Worm (Caenorhabditis elegans): Measurements from ENCODE around the gene ulp-1.

The ulp-1 gene

ce11 chrIII:5172470-5172869 is 2.9 kb upstream of the ulp-1 start, which contains the start of gene K10D2.5 (continued):
- TF ChIP-seq peb-1 (tag; optimal IDR thresholded peaks at IDR 0.05) (no peak), sma-3 (GFP tag; optimal IDR thresholded peaks at IDR 0.05) (peak; percentile 95), nhr-237 (tag; optimal IDR thresholded peaks at IDR 0.05) (no peak), ceh-16 (tag; optimal IDR thresholded peaks at IDR 0.05) (peak; percentile 33), nhr-129 (tag; optimal IDR thresholded peaks at IDR 0.05) (peak; percentile 89), unc-62 (GFP tag; optimal IDR thresholded peaks at IDR 0.05) (no peak), ztf-11 (tag; optimal IDR thresholded peaks at IDR 0.05) (no peak), mbf-1 (tag; optimal IDR thresholded peaks at IDR 0.05) (no peak)

ce11 chrIII:5171945-5172344 is 2.3 kb upstream of the ulp-1 start, which contains the start of gene prp-19:
prp-19 (minus strand) TSS chrIII:5172045.
- no peak for TF ChIP-seq alr-1 (tag; optimal IDR thresholded peaks at IDR 0.05)
- TF ChIP-seq nhr-10 (tag; optimal IDR thresholded peaks at IDR 0.05), result no peak
- no peak for TF ChIP-seq mbf-1 (tag; optimal IDR thresholded peaks at IDR 0.05)
- no peak for TF ChIP-seq nhr-129 (tag; optimal IDR thresholded peaks at IDR 0.05)
- TF ChIP-seq ztf-11 (tag; optimal IDR thresholded peaks at IDR 0.05), result no peak
- TF ChIP-seq lin-13 (GFP tag; optimal IDR thresholded peaks at IDR 0.05), result no peak
- TF ChIP-seq zag-1 (tag; optimal IDR thresholded peaks at IDR 0.05), result no peak
- TF ChIP-seq crh-2 (tag; optimal IDR thresholded peaks at IDR 0.05), result no peak
- no peak for TF ChIP-seq elt-3 (tag; optimal IDR thresholded peaks at IDR 0.05)
- no peak for TF ChIP-seq ztf-4 (tag; optimal IDR thresholded peaks at IDR 0.05)
- TF ChIP-seq unc-39 (tag; optimal IDR thresholded peaks at IDR 0.05), result no peak
- no peak for TF ChIP-seq nhr-11 (tag; optimal IDR thresholded peaks at IDR 0.05)
- TF ChIP-seq gmeb-1 (tag; optimal IDR thresholded peaks at IDR 0.05), result no peak
- TF ChIP-seq ceh-82 (tag; optimal IDR thresholded peaks at IDR 0.05), result no peak
- TF ChIP-seq unc-55 (GFP tag; optimal IDR thresholded peaks at IDR 0.05), result no peak
- TF ChIP-seq blmp-1 (tag; optimal IDR thresholded peaks at IDR 0.05; ENCODE audit: insufficient read depth), result no peak
- no peak for TF ChIP-seq nhr-25 (tag; optimal IDR thresholded peaks at IDR 0.05)
- TF ChIP-seq mab-5 (tag; optimal IDR thresholded peaks at IDR 0.05), result no peak
- TF ChIP-seq Y55F3AM.14 (GFP tag; optimal IDR thresholded peaks at IDR 0.05), result no peak

- peak; percentile 57 for TF ChIP-seq sma-9 (GFP tag; optimal IDR thresholded peaks at IDR 0.05)
- TF ChIP-seq sma-9 (tag; optimal IDR thresholded peaks at IDR 0.05), result no peak
- peak; percentile 42 for TF ChIP-seq blmp-1 (tag; optimal IDR thresholded peaks at IDR 0.05; ENCODE audit: insufficient read depth)
- TF ChIP-seq nhr-237 (tag; optimal IDR thresholded peaks at IDR 0.05), result no peak
- TF ChIP-seq nhr-129 (tag; optimal IDR thresholded peaks at IDR 0.05), result peak; percentile 65
- peak; percentile 51 for TF ChIP-seq nhr-25 (tag; optimal IDR thresholded peaks at IDR 0.05)
- TF ChIP-seq F13H6.1 (tag; optimal IDR thresholded peaks at IDR 0.05), result no peak
These were observed 3.9 kb downstream of the ulp-1 start for ce11 chrIII:5165745-5166144.

ce11 chrIII:5165211-5165610 is 4.4 kb downstream of the ulp-1 start, which contains the start of gene T10F2.2:
T10F2.2 (minus strand) TSS chrIII:5165311.
- TF ChIP-seq elt-1 (tag; optimal IDR thresholded peaks at IDR 0.05) (no peak), unc-55 (GFP tag; optimal IDR thresholded peaks at IDR 0.05) (no peak)

ce11 chrIII:5162820-5163631 is 6.6 kb downstream of the ulp-1 start, which contains the start of gene gars-1:
gars-1 (minus strand) TSS chrIII:5163627.
- peak; percentile 74 for TF ChIP-seq unc-55 (GFP tag; optimal IDR thresholded peaks at IDR 0.05)
- TF ChIP-seq ama-1 (optimal IDR thresholded peaks at IDR 0.05), result peak; percentile 57
- peak; percentile 59 for TF ChIP-seq C34F6.9 (tag; optimal IDR thresholded peaks at IDR 0.05)
- no peak for TF ChIP-seq nhr-6 (tag; optimal IDR thresholded peaks at IDR 0.05)
- no peak for TF ChIP-seq mdl-1 (tag; optimal IDR thresholded peaks at IDR 0.05)
- peak; percentile 15 for TF ChIP-seq nhr-25 (tag; optimal IDR thresholded peaks at IDR 0.05)
- peak; percentile 30 for TF ChIP-seq nhr-129 (tag; optimal IDR thresholded peaks at IDR 0.05)
- peak; percentile 11 to 23 for TF ChIP-seq lsy-2 (tag; optimal IDR thresholded peaks at IDR 0.05)

Measured in whole organism, L2 larva.